Worm (Caenorhabditis elegans): ENCODE measurements around the gene gst-3.

ce11 chrIV:10143640-10144039, 3.6 kb upstream of the gst-3 start, which contains the start of gene msp-38:
- TF ChIP-seq pha-4 (tag; optimal IDR thresholded peaks at IDR 0.05) (no peak), unc-62 (GFP tag; optimal IDR thresholded peaks at IDR 0.05) (no peak), Y67H2A.10 (GFP tag; conservative IDR thresholded peaks at IDR 0.05) (no peak), F49E8.2 (tag; optimal IDR thresholded peaks at IDR 0.05; ENCODE audit: insufficient read depth) (no peak), Y56A3A.18 (GFP tag; IDR thresholded peaks at IDR 0.05) (no peak)

Data from whole organism, young adult.